Fruit fly (Drosophila melanogaster) Kc167 (cell line): ENCODE measurements around the gene CG42502.

ENCODE experiments used
- insv ChIP-seq: fragments of >200 bp; optimal IDR thresholded peaks from 3 replicates; lab custom pipeline; 2018; ENCODE audit warnings: missing external identifiers
- psq ChIP-seq: fragments of >200 bp; optimal IDR thresholded peaks from 2 replicates; lab custom pipeline; 2017; ENCODE audit warnings: missing external identifiers
- ttk ChIP-seq: sonication (Bioruptor generic); optimal IDR thresholded peaks from 2 replicates; lab custom pipeline; 2017; ENCODE audit warnings: missing external identifiers

DNA sequence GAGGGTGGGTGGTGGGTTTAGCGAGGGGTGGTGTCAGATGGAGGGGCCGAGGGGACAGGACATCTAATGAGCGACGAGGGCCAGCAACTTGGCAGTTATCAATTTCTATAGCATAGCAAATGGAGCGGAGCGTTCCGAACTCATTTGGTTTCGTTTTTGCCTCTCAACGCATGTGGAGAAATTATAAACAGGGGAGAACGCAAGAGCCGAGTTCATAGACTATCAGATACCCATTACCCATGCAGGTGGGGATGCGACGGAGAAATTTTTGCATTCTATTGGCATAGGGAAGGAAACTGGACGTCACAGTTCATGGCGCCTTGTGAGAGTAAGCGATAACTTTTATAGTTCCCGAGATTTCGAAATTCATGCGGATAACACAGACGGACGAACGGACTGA lies 41.2 kb upstream of the CG42502 start:
- TF ChIP-seq psq (lab: Kevin White, UChicago) = no peak
- no peak for TF ChIP-seq insv
- TF ChIP-seq ttk (lab: Kevin White, UChicago) = no peak
